Fruit fly (Drosophila melanogaster) whole organism, embryonic: Measurements from ENCODE around the gene CG2145.

Experiments
- Atf-2 ChIP-seq: fragments of 200-800 bp; sonication (Bioruptor generic); optimal IDR thresholded peaks from 2 replicates; lab custom pipeline; 2016; ENCODE audit warnings: missing biosample characterization, missing genetic modification characterization
- B-H1 ChIP-seq: fragments of 200-800 bp; sonication (Bioruptor generic); IDR thresholded peaks from 3 replicates; pipeline ENCODE4 v1.3.6; 2022; ENCODE audit warnings: missing biosample characterization, missing genetic modification characterization
- BtbVII ChIP-seq: fragments of 200-800 bp; sonication (Bioruptor generic); optimal IDR thresholded peaks from 3 replicates; lab custom pipeline; 2017; ENCODE audit warnings: missing biosample characterization, mild to moderate bottlenecking, missing genetic modification characterization
- CG10147 ChIP-seq: fragments of 200-800 bp; sonication (Bioruptor generic); optimal IDR thresholded peaks from 2 replicates; lab custom pipeline; 2019; ENCODE audit warnings: missing biosample characterization, mild to moderate bottlenecking, missing genetic modification characterization, moderate library complexity
- CG10462 ChIP-seq: fragments of 200-800 bp; sonication (Bioruptor generic); optimal IDR thresholded peaks from 2 replicates; lab custom pipeline; 2016; ENCODE audit warnings: missing biosample characterization, missing genetic modification characterization
- CG11085 ChIP-seq: fragments of 200-800 bp; sonication (Bioruptor generic); IDR thresholded peaks from 2 replicates; pipeline ENCODE4 v1.3.6; 2022; ENCODE audit warnings: missing biosample characterization, missing genetic modification characterization
- CG1233 ChIP-seq: fragments of 200-800 bp; sonication (Bioruptor generic); optimal IDR thresholded peaks from 4 replicates; lab custom pipeline; 2018; ENCODE audit warnings: missing biosample characterization, mild to moderate bottlenecking, missing genetic modification characterization
- CG12659 ChIP-seq: fragments of 200-800 bp; sonication (Bioruptor generic); optimal IDR thresholded peaks from 3 replicates; lab custom pipeline; 2017; ENCODE audit warnings: mild to moderate bottlenecking, missing biosample characterization, missing genetic modification reagents, missing genetic modification characterization
- CG13296 ChIP-seq: fragments of 200-800 bp; sonication (Bioruptor generic); optimal IDR thresholded peaks from 3 replicates; lab custom pipeline; 2018; ENCODE audit warnings: missing biosample characterization, mild to moderate bottlenecking, missing genetic modification characterization
- CG1603 ChIP-seq: fragments of 200-800 bp; sonication (Bioruptor generic); optimal IDR thresholded peaks from 2 replicates; lab custom pipeline; 2019; ENCODE audit warnings: missing biosample characterization, mild to moderate bottlenecking, missing genetic modification characterization, moderate library complexity
- CG16863 ChIP-seq: fragments of 200-800 bp; sonication (Bioruptor generic); optimal IDR thresholded peaks from 3 replicates; lab custom pipeline; 2016; ENCODE audit warnings: missing biosample characterization, missing genetic modification characterization
- CG1792 ChIP-seq: fragments of 200-800 bp; sonication (Bioruptor generic); optimal IDR thresholded peaks from 2 replicates; lab custom pipeline; 2016; ENCODE audit warnings: missing biosample characterization, missing genetic modification characterization
- CG18599 ChIP-seq: fragments of 200-800 bp; sonication (Bioruptor generic); optimal IDR thresholded peaks from 3 replicates; lab custom pipeline; 2017; ENCODE audit warnings: missing biosample characterization, missing genetic modification characterization, mild to moderate bottlenecking, moderate library complexity, missing genetic modification reagents
- CG2199 ChIP-seq: fragments of 200-800 bp; sonication (Bioruptor generic); IDR thresholded peaks from 3 replicates; pipeline ENCODE4 v1.3.6; 2022; ENCODE audit warnings: missing biosample characterization, missing genetic modification characterization
- CG2875 ChIP-seq: fragments of 200-800 bp; sonication (Bioruptor generic); optimal IDR thresholded peaks from 2 replicates; lab custom pipeline; 2017; ENCODE audit warnings: missing biosample characterization, mild to moderate bottlenecking, missing genetic modification characterization, missing genetic modification reagents
- CG32767 ChIP-seq: fragments of 200-800 bp; sonication (Bioruptor generic); IDR thresholded peaks from 2 replicates; pipeline ENCODE4 v1.3.6; 2022; ENCODE audit warnings: missing biosample characterization, missing genetic modification characterization
- CG4820 ChIP-seq: fragments of 200-800 bp; sonication (Bioruptor generic); optimal IDR thresholded peaks from 3 replicates; lab custom pipeline; 2016; ENCODE audit warnings: missing biosample characterization, missing genetic modification characterization
- CG6654 ChIP-seq: fragments of 200-800 bp; sonication (Bioruptor generic); optimal IDR thresholded peaks from 2 replicates; lab custom pipeline; 2017; ENCODE audit warnings: missing biosample characterization, mild to moderate bottlenecking, missing genetic modification characterization
- CG6791 ChIP-seq: fragments of 200-800 bp; sonication (Bioruptor generic); IDR thresholded peaks from 3 replicates; pipeline ENCODE4 v1.3.6; 2022; ENCODE audit warnings: missing biosample characterization, missing genetic modification characterization; ENCODE audit not compliant: partially characterized antibody
- CG9437 ChIP-seq: fragments of 200-800 bp; sonication (Bioruptor generic); optimal IDR thresholded peaks from 2 replicates; lab custom pipeline; 2018; ENCODE audit warnings: missing biosample characterization, mild to moderate bottlenecking, missing genetic modification characterization
- CG9727 ChIP-seq: fragments of 200-800 bp; sonication (Bioruptor generic); optimal IDR thresholded peaks from 3 replicates; lab custom pipeline; 2017; ENCODE audit warnings: missing biosample characterization, mild to moderate bottlenecking, missing genetic modification characterization
- CG9876 ChIP-seq: fragments of 200-800 bp; sonication (Bioruptor generic); optimal IDR thresholded peaks from 2 replicates; lab custom pipeline; 2016; ENCODE audit warnings: missing biosample characterization, missing genetic modification characterization
- CHES-1-like ChIP-seq: fragments of 200-800 bp; sonication (Bioruptor generic); optimal IDR thresholded peaks from 2 replicates; lab custom pipeline; 2016; ENCODE audit warnings: missing biosample characterization, missing genetic modification characterization
- Dbx ChIP-seq: fragments of 200-800 bp; sonication (Bioruptor generic); IDR thresholded peaks from 3 replicates; pipeline ENCODE4 v1.3.6; 2022; ENCODE audit warnings: missing biosample characterization, missing genetic modification characterization
- Doc3 ChIP-seq: fragments of 200-800 bp; sonication (Bioruptor generic); IDR thresholded peaks from 3 replicates; pipeline ENCODE4 v1.3.6; 2022; ENCODE audit warnings: missing biosample characterization, missing genetic modification characterization; ENCODE audit not compliant: partially characterized antibody
- Dp ChIP-seq: fragments of 200-800 bp; sonication (Bioruptor generic); optimal IDR thresholded peaks from 2 replicates; lab custom pipeline; 2018; ENCODE audit warnings: missing biosample characterization, mild to moderate bottlenecking, missing genetic modification characterization, moderate library complexity
- HLHmδ ChIP-seq: fragments of 200-800 bp; sonication (Bioruptor generic); optimal IDR thresholded peaks from 2 replicates; lab custom pipeline; 2018; ENCODE audit warnings: missing biosample characterization, mild to moderate bottlenecking, missing genetic modification characterization, moderate library complexity
- Lpt ChIP-seq: fragments of >200 bp; optimal IDR thresholded peaks from 2 replicates; lab custom pipeline; 2018; ENCODE audit warnings: missing biosample characterization, missing genetic modification characterization
- MBD-R2 ChIP-seq: fragments of 200-800 bp; sonication (Bioruptor generic); IDR thresholded peaks from 2 replicates; pipeline ENCODE4 v1.3.6; 2022; ENCODE audit warnings: missing biosample characterization, missing genetic modification characterization
- Max ChIP-seq: fragments of 200-800 bp; sonication (Bioruptor generic); optimal IDR thresholded peaks from 2 replicates; lab custom pipeline; 2016; ENCODE audit warnings: missing biosample characterization, mild to moderate bottlenecking, missing genetic modification characterization
- ab ChIP-seq: fragments of 200-800 bp; sonication (Bioruptor generic); optimal IDR thresholded peaks from 2 replicates; lab custom pipeline; 2016; ENCODE audit warnings: missing biosample characterization, missing genetic modification characterization
- aop ChIP-seq: fragments of 200-800 bp; sonication (Bioruptor generic); IDR thresholded peaks from 2 replicates; pipeline ENCODE4 v1.3.6; 2022; ENCODE audit warnings: missing biosample characterization, missing genetic modification characterization
- ase ChIP-seq: fragments of 200-800 bp; sonication (Bioruptor generic); IDR thresholded peaks from 3 replicates; pipeline ENCODE4 v1.3.6; 2022; ENCODE audit warnings: missing biosample characterization, missing genetic modification characterization
- ato ChIP-seq: fragments of 200-800 bp; sonication (Bioruptor generic); IDR thresholded peaks from 2 replicates; pipeline ENCODE4 v1.3.6; 2022; ENCODE audit warnings: missing biosample characterization, missing genetic modification characterization; ENCODE audit not compliant: partially characterized antibody
- btn ChIP-seq: fragments of 200-800 bp; sonication (Bioruptor generic); optimal IDR thresholded peaks from 2 replicates; lab custom pipeline; 2016; ENCODE audit warnings: missing biosample characterization, missing genetic modification characterization
- chm ChIP-seq: fragments of 200-800 bp; sonication (Bioruptor generic); IDR thresholded peaks from 2 replicates; pipeline ENCODE4 v1.3.6; 2022; ENCODE audit warnings: missing biosample characterization, missing genetic modification characterization
- da ChIP-seq: fragments of 200-800 bp; sonication (Bioruptor generic); optimal IDR thresholded peaks from 2 replicates; lab custom pipeline; 2016; ENCODE audit warnings: missing biosample characterization, missing genetic modification characterization
- dmrt99B ChIP-seq: fragments of 200-800 bp; sonication (Bioruptor generic); optimal IDR thresholded peaks from 2 replicates; lab custom pipeline; 2018; ENCODE audit warnings: missing biosample characterization, mild to moderate bottlenecking, missing genetic modification characterization, moderate library complexity
- fu2 ChIP-seq: fragments of 200-800 bp; sonication (Bioruptor generic); optimal IDR thresholded peaks from 2 replicates; lab custom pipeline; 2016; ENCODE audit warnings: missing biosample characterization, missing genetic modification characterization
- klu ChIP-seq: fragments of 200-800 bp; sonication (Bioruptor generic); IDR thresholded peaks from 2 replicates; pipeline ENCODE4 v1.3.6; 2022; ENCODE audit warnings: missing biosample characterization, missing genetic modification characterization
- mam ChIP-seq: fragments of 200-800 bp; sonication (Bioruptor generic); optimal IDR thresholded peaks from 3 replicates; lab custom pipeline; 2016; ENCODE audit warnings: missing biosample characterization, missing genetic modification characterization
- prd ChIP-seq, 3 experiments: fragments of >200 bp in 2 of 3; fragments of 200-800 bp in 1 of 3; sonication (Bioruptor generic) in 1 of 3; optimal IDR thresholded peaks in 2 of 3; IDR thresholded peaks in 1 of 3; 2 replicates in 2 of 3; 3 replicates in 1 of 3; pipeline versions ENCODE4 v1.3.6 to Lab custom; 2017 to 2022; ENCODE audit warnings: missing biosample characterization in 1 of 3, missing genetic modification characterization in 1 of 3
- schlank ChIP-seq: fragments of 200-800 bp; sonication (Bioruptor generic); optimal IDR thresholded peaks from 2 replicates; lab custom pipeline; 2018; ENCODE audit warnings: missing biosample characterization, mild to moderate bottlenecking, missing genetic modification characterization
- sens ChIP-seq: fragments of 200-800 bp; sonication (Bioruptor generic); peaks from one replicate; lab custom pipeline; 2016; ENCODE audit warnings: missing biosample characterization, missing genetic modification characterization
- sim ChIP-seq: fragments of 200-800 bp; sonication (Bioruptor generic); IDR thresholded peaks from 2 replicates; pipeline ENCODE4 v1.3.6; 2022; ENCODE audit warnings: missing biosample characterization, missing genetic modification characterization
- slbo ChIP-seq: fragments of 200-800 bp; sonication (Bioruptor generic); IDR thresholded peaks from 2 replicates; pipeline ENCODE4 v1.3.6; 2022; ENCODE audit warnings: missing biosample characterization, missing genetic modification characterization
- sob ChIP-seq: fragments of 200-800 bp; sonication (Bioruptor generic); IDR thresholded peaks from 2 replicates; pipeline ENCODE4 v1.3.6; 2022; ENCODE audit warnings: missing biosample characterization, missing genetic modification characterization
- sr ChIP-seq: fragments of 200-800 bp; sonication (Bioruptor generic); IDR thresholded peaks from 3 replicates; pipeline ENCODE4 v1.3.6; 2022; ENCODE audit warnings: missing biosample characterization, missing genetic modification characterization
- tup ChIP-seq: fragments of 200-800 bp; sonication (Bioruptor generic); optimal IDR thresholded peaks from 2 replicates; lab custom pipeline; 2016; ENCODE audit warnings: missing biosample characterization, mild to moderate bottlenecking, missing genetic modification characterization, moderate library complexity
- twi ChIP-seq: fragments of 200-800 bp; optimal IDR thresholded peaks from 2 replicates; lab custom pipeline; 2019; ENCODE audit warnings: missing biosample characterization, mild to moderate bottlenecking, missing genetic modification characterization, moderate library complexity

Gene CG2145

DNA sequence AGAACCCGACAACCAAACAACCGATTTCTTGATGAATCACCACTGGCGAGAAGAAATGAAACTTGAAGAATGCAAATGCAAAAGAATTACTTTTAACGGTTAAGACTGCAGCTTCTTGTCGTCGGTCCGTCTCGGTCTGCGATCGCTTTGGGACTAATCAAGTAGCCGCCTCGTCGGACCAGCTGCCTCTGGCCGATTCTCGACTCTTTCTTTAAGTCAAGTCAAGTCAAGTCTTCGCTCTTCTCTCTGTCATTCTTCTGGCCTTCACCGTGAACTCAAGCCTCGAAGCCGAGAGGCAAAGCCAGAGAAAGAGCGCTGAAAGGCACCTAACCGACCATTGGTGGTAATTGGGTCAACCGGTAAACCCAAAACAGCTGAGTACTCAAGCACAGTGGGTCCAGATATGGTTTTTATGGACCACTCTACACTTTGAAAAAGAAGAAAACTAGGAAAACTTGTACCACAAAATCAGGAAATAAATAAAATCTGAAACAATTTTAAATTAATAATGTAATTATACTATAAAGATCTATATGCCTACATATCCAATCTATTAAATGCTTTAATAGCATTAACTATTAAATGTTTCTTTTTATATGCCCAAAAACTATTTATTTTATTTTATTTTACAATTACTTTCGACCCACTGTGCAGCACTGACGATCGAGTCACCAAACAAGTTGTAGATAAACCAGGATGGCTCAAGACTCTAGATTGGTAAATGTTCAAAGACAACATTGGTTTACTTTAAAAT, 40.0 kb downstream of the CG2145 start, which contains the start of gene C901 (continued):
- TF ChIP-seq Atf-2 (no peak), sim (GFP tag; lab: Robert Waterston, UW) (no peak), B-H1 (no peak), schlank (no peak), tup (GFP tag; lab: Kevin White, UChicago) (no peak), CG2199 (GFP tag; lab: Robert Waterston, UW) (no peak), CG4820 (GFP tag; lab: Kevin White, UChicago) (peak; percentile 38), HLHmδ (GFP tag; lab: Kevin White, UChicago) (no peak), Lpt (GFP tag; lab: Kevin White, UChicago) (no peak), slbo (GFP tag; lab: Robert Waterston, UW) (peak; percentile 38; the same call in 1 of the 2 replicates), mam (no peak), CG1233 (peak; percentile 32), ato (GFP tag; lab: Robert Waterston, UW) (no peak), CG11085 (no peak), CG1792 (GFP tag; lab: Kevin White, UChicago) (no peak), CG16863 (GFP tag; lab: Kevin White, UChicago) (no peak), CG6791 (GFP tag; lab: Robert Waterston, UW) (no peak), da (GFP tag; lab: Kevin White, UChicago) (no peak), ab (GFP tag; lab: Kevin White, UChicago) (no peak), ase (peak; percentile 58; the same call in 2 of the 3 replicates), CG1603 (no peak), CG6654 (GFP tag; lab: Kevin White, UChicago) (peak; percentile 31), prd (optimal IDR thresholded peaks at IDR 0.05; lab: Kevin White, UChicago) (no peak), prd (GFP tag; IDR thresholded peaks at IDR 0.05; lab: Robert Waterston, UW) (peak; percentile 61), twi (tag; lab: Kevin White, UChicago) (peak; percentile 60), BtbVII (GFP tag; lab: Kevin White, UChicago) (peak; percentile 15), sr (no peak), CG10462 (GFP tag; lab: Kevin White, UChicago) (peak; percentile 16), CG32767 (peak; percentile 62; the same call in 1 of the 2 replicates), btn (GFP tag; lab: Kevin White, UChicago) (no peak), CG2875 (peak; percentile 42), Max (no peak), CHES-1-like (GFP tag; lab: Kevin White, UChicago) (no peak), CG9727 (GFP tag; lab: Kevin White, UChicago) (peak; percentile 38), CG10147 (peak; percentile 27), Doc3 (no peak), CG9876 (GFP tag; lab: Kevin White, UChicago) (no peak), CG13296 (GFP tag; lab: Kevin White, UChicago) (no peak), dmrt99B (tag; lab: Kevin White, UChicago) (peak; percentile 87), Dp (no peak), Dbx (GFP tag; lab: Robert Waterston, UW) (no peak), aop (no peak), MBD-R2 (GFP tag; lab: Robert Waterston, UW) (no peak), CG18599 (GFP tag; lab: Kevin White, UChicago) (peak; percentile 19), CG12659 (GFP tag; lab: Kevin White, UChicago) (peak; percentile 64), klu (GFP tag; lab: Robert Waterston, UW) (no peak), CG9437 (peak; percentile 69), sens (GFP tag; lab: Kevin White, UChicago) (peak; percentile 80), fu2 (GFP tag; lab: Kevin White, UChicago) (no peak), sob (no peak), chm (no peak)
